Worm (Caenorhabditis elegans) whole organism, L2 larva: Measurements from ENCODE around the gene C14F11.7.
A peak's percentile ranks its signal among the peaks of the same experiment; 100 is the strongest.

Source experiments
- C34F6.9 ChIP-seq: fragments of 150-350 bp; optimal IDR thresholded peaks from 2 replicates; lab custom pipeline; 2014; ENCODE audit warnings: missing biosample characterization, missing genetic modification characterization
- F13H6.1 ChIP-seq: sonication (generic microtip); optimal IDR thresholded peaks from 2 replicates; lab custom pipeline; 2016; ENCODE audit warnings: missing genetic modification characterization, missing compliant biosample characterization
- R02D3.7 ChIP-seq: fragments of 150-350 bp; optimal IDR thresholded peaks from 2 replicates; lab custom pipeline; 2014; ENCODE audit warnings: missing biosample characterization, missing genetic modification characterization
- Y55F3AM.14 ChIP-seq: fragments of 200-800 bp; sonication (Bioruptor generic); optimal IDR thresholded peaks from 2 replicates; lab custom pipeline; 2018; ENCODE audit warnings: mild to moderate bottlenecking, missing genetic modification characterization, missing compliant biosample characterization
- ZK546.5 ChIP-seq: sonication (generic microtip); optimal IDR thresholded peaks from 2 replicates; lab custom pipeline; 2017; ENCODE audit warnings: missing biosample characterization, missing genetic modification characterization
- alr-1 ChIP-seq: fragments of 150-350 bp; optimal IDR thresholded peaks from 2 replicates; lab custom pipeline; 2014; ENCODE audit warnings: missing biosample characterization, missing genetic modification characterization
- aly-2 ChIP-seq: fragments of 150-350 bp; optimal IDR thresholded peaks from 2 replicates; lab custom pipeline; 2014; ENCODE audit warnings: missing biosample characterization, missing genetic modification characterization
- ama-1 ChIP-seq: fragments of 150-350 bp; optimal IDR thresholded peaks from 2 replicates; lab custom pipeline; 2018; ENCODE audit warnings: inconsistent platforms
- ceh-16 ChIP-seq: fragments of 150-350 bp; optimal IDR thresholded peaks from 2 replicates; lab custom pipeline; 2014; ENCODE audit warnings: missing biosample characterization, missing genetic modification characterization
- ceh-82 ChIP-seq: fragments of 150-350 bp; optimal IDR thresholded peaks from 2 replicates; lab custom pipeline; 2014; ENCODE audit warnings: missing biosample characterization, missing genetic modification characterization
- crh-2 ChIP-seq: sonication (generic microtip); optimal IDR thresholded peaks from 2 replicates; lab custom pipeline; 2017; ENCODE audit warnings: missing biosample characterization, missing genetic modification characterization
- dmd-4 ChIP-seq: sonication (generic microtip); optimal IDR thresholded peaks from 2 replicates; lab custom pipeline; 2017; ENCODE audit warnings: missing biosample characterization, missing genetic modification characterization
- egl-27 ChIP-seq: sonication (generic microtip); optimal IDR thresholded peaks from 3 replicates; lab custom pipeline; 2017; ENCODE audit warnings: missing biosample characterization, missing genetic modification reagents, missing genetic modification characterization
- elt-1 ChIP-seq: fragments of 150-350 bp; optimal IDR thresholded peaks from 2 replicates; lab custom pipeline; 2014; ENCODE audit warnings: missing biosample characterization, missing genetic modification characterization
- elt-3 ChIP-seq: sonication (generic microtip); optimal IDR thresholded peaks from 2 replicates; lab custom pipeline; 2017; ENCODE audit warnings: missing biosample characterization, missing genetic modification characterization
- fos-1 ChIP-seq: fragments of 150-350 bp; optimal IDR thresholded peaks from 2 replicates; lab custom pipeline; 2014; ENCODE audit warnings: missing biosample characterization, missing genetic modification characterization
- gmeb-1 ChIP-seq: fragments of 150-350 bp; optimal IDR thresholded peaks from 2 replicates; lab custom pipeline; 2014; ENCODE audit warnings: missing biosample characterization, missing genetic modification characterization
- lin-11 ChIP-seq: fragments of 150-350 bp; sonication (generic microtip); optimal IDR thresholded peaks from 2 replicates; lab custom pipeline; 2014; ENCODE audit warnings: missing biosample characterization, missing genetic modification characterization, inconsistent platforms, mixed read lengths
- lin-13 ChIP-seq: fragments of 150-350 bp; optimal IDR thresholded peaks from 2 replicates; lab custom pipeline; 2014; ENCODE audit warnings: missing biosample characterization, missing genetic modification reagents, missing genetic modification characterization
- lin-39 ChIP-seq: fragments of 150-350 bp; optimal IDR thresholded peaks from 2 replicates; lab custom pipeline; 2014; ENCODE audit warnings: missing biosample characterization, missing genetic modification reagents, missing genetic modification characterization
- lsy-2 ChIP-seq, 2 experiments: fragments of 150-350 bp in 1 of 2; sonication (generic microtip) in 1 of 2; optimal IDR thresholded peaks; 2 replicates each; lab custom pipeline; 2014 to 2017; ENCODE audit warnings: missing biosample characterization in 2 of 2, missing genetic modification characterization in 2 of 2
- mab-5 ChIP-seq: fragments of 150-350 bp; optimal IDR thresholded peaks from 2 replicates; lab custom pipeline; 2014; ENCODE audit warnings: missing biosample characterization, missing genetic modification characterization
- mbf-1 ChIP-seq: sonication (generic microtip); optimal IDR thresholded peaks from 2 replicates; lab custom pipeline; 2017; ENCODE audit warnings: missing biosample characterization, missing genetic modification characterization
- mdl-1 ChIP-seq, 2 experiments: fragments of 150-350 bp in 1 of 2; sonication (generic microtip) in 1 of 2; optimal IDR thresholded peaks; 2 replicates each; lab custom pipeline; 2017; ENCODE audit warnings: missing biosample characterization in 2 of 2, missing genetic modification characterization in 2 of 2
- nhr-10 ChIP-seq: sonication (generic microtip); optimal IDR thresholded peaks from 2 replicates; lab custom pipeline; 2017; ENCODE audit warnings: missing biosample characterization, missing genetic modification characterization
- nhr-11 ChIP-seq: fragments of 150-350 bp; optimal IDR thresholded peaks from 2 replicates; lab custom pipeline; 2014; ENCODE audit warnings: missing biosample characterization, missing genetic modification characterization
- nhr-12 ChIP-seq: fragments of 150-350 bp; optimal IDR thresholded peaks from 2 replicates; lab custom pipeline; 2014; ENCODE audit warnings: missing biosample characterization, missing genetic modification characterization
- nhr-129 ChIP-seq: fragments of 150-350 bp; optimal IDR thresholded peaks from 2 replicates; lab custom pipeline; 2014; ENCODE audit warnings: missing biosample characterization, missing genetic modification characterization
- nhr-21 ChIP-seq: fragments of 150-350 bp; optimal IDR thresholded peaks from 2 replicates; lab custom pipeline; 2014; ENCODE audit warnings: missing biosample characterization, missing genetic modification characterization
- nhr-23 ChIP-seq: fragments of 150-350 bp; optimal IDR thresholded peaks from 2 replicates; lab custom pipeline; 2014; ENCODE audit warnings: missing biosample characterization, missing genetic modification reagents, missing genetic modification characterization
- nhr-237 ChIP-seq: fragments of 150-350 bp; optimal IDR thresholded peaks from 2 replicates; lab custom pipeline; 2014; ENCODE audit warnings: missing biosample characterization, missing genetic modification characterization
- nhr-25 ChIP-seq: fragments of 150-350 bp; sonication (generic microtip); optimal IDR thresholded peaks from 3 replicates; lab custom pipeline; 2014; ENCODE audit warnings: missing biosample characterization, missing genetic modification characterization
- nhr-6 ChIP-seq: fragments of 150-350 bp; optimal IDR thresholded peaks from 2 replicates; lab custom pipeline; 2014; ENCODE audit warnings: missing biosample characterization, missing genetic modification characterization
- nhr-77 ChIP-seq: fragments of 150-350 bp; optimal IDR thresholded peaks from 2 replicates; lab custom pipeline; 2014; ENCODE audit warnings: missing biosample characterization, missing genetic modification characterization
- peb-1 ChIP-seq: fragments of 150-350 bp; optimal IDR thresholded peaks from 2 replicates; lab custom pipeline; 2014; ENCODE audit warnings: missing biosample characterization, missing genetic modification characterization
- sem-4 ChIP-seq: fragments of 150-350 bp; optimal IDR thresholded peaks from 2 replicates; lab custom pipeline; 2014; ENCODE audit warnings: missing biosample characterization, missing genetic modification reagents, missing genetic modification characterization
- skn-1 ChIP-seq: sonication (generic microtip); optimal IDR thresholded peaks from 2 replicates; lab custom pipeline; 2017; ENCODE audit warnings: missing biosample characterization, missing genetic modification characterization
- sma-3 ChIP-seq: sonication (generic microtip); optimal IDR thresholded peaks from 2 replicates; lab custom pipeline; 2016; ENCODE audit warnings: missing genetic modification reagents, missing genetic modification characterization, missing compliant biosample characterization
- snpc-4 ChIP-seq: fragments of 150-350 bp; optimal IDR thresholded peaks from 2 replicates; lab custom pipeline; 2014; ENCODE audit warnings: missing biosample characterization, missing genetic modification characterization
- unc-39 ChIP-seq: fragments of 150-350 bp; optimal IDR thresholded peaks from 2 replicates; lab custom pipeline; 2014; ENCODE audit warnings: missing biosample characterization, missing genetic modification characterization
- unc-55 ChIP-seq: fragments of 150-350 bp; sonication (generic microtip); optimal IDR thresholded peaks from 3 replicates; lab custom pipeline; 2014; ENCODE audit warnings: missing biosample characterization, missing genetic modification reagents, missing genetic modification characterization
- unc-62 ChIP-seq: fragments of 150-350 bp; optimal IDR thresholded peaks from 2 replicates; lab custom pipeline; 2014; ENCODE audit warnings: missing biosample characterization, missing genetic modification reagents, missing genetic modification characterization
- ztf-1 ChIP-seq: fragments of 200-800 bp; sonication (Bioruptor generic); conservative IDR thresholded peaks from 2 replicates; pipeline ENCODE4 v1.3.6; 2022; ENCODE audit warnings: missing genetic modification characterization, missing compliant biosample characterization
- ztf-11 ChIP-seq: sonication (generic microtip); optimal IDR thresholded peaks from 2 replicates; lab custom pipeline; 2017; ENCODE audit warnings: missing biosample characterization, missing genetic modification characterization
- ztf-4 ChIP-seq: fragments of 150-350 bp; optimal IDR thresholded peaks from 2 replicates; lab custom pipeline; 2014; ENCODE audit warnings: missing biosample characterization, missing genetic modification characterization

C14F11.7 gene

DNA sequence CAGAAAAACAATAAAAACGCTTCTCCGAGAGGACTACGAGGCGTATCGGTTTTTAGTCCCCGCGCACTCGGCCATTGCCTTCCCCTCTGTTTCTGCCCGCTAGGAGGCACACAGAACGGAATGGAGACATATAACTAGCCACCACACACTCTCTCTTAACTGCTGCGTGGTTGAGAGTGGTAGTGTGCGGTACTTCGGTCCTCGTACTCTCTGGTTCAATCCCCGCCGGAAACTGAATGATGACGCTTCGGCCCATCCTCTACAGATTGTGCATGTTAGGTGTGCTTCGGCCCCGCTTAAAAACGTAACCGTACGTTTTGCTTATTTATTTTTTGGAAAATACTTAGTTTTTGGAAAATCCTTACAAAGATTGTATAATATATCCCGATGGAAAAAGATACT is 675 bp downstream of the C14F11.7 start, which contains the start of gene T13C5.6 (continued):
- no peak for TF ChIP-seq peb-1
- TF ChIP-seq lin-11 (tag; lab: Kevin White, UChicago) = peak; percentile 95
- no peak for TF ChIP-seq R02D3.7 (tag; lab: Kevin White, UChicago)

ce11 chrX:6206305-6206704 is 2.1 kb downstream of the C14F11.7 start, which contains the start of gene mtp-18:
TSS of gene mtp-18 (minus strand) at chrX:6206405.
- TF ChIP-seq lin-39 (tag; lab: Kevin White, UChicago) = no peak
- TF ChIP-seq nhr-6 (tag; lab: Kevin White, UChicago) = no peak
- no peak for TF ChIP-seq unc-55 (GFP tag; lab: Kevin White, UChicago)
- no peak for TF ChIP-seq ztf-11 (tag; lab: Kevin White, UChicago)
- TF ChIP-seq lsy-2 (tag; optimal IDR thresholded peaks at IDR 0.05; lab: Kevin White, UChicago) = no peak
- TF ChIP-seq C34F6.9 (tag; lab: Kevin White, UChicago) = no peak
- no peak for TF ChIP-seq sma-3 (GFP tag; lab: Kevin White, UChicago)
- no peak for TF ChIP-seq mdl-1 (tag; optimal IDR thresholded peaks at IDR 0.05; lab: Kevin White, UChicago)
- no peak for TF ChIP-seq nhr-12 (tag; lab: Kevin White, UChicago)
- no peak for TF ChIP-seq egl-27 (tag; lab: Kevin White, UChicago)

- TF ChIP-seq F13H6.1 (tag; lab: Kevin White, UChicago) = no peak
- no peak for TF ChIP-seq mdl-1 (tag; optimal IDR thresholded peaks at IDR 0.05; lab: Kevin White, UChicago)
- TF ChIP-seq ZK546.5 (tag; lab: Kevin White, UChicago) = no peak
- no peak for TF ChIP-seq ztf-11 (tag; lab: Kevin White, UChicago)
- no peak for TF ChIP-seq Y55F3AM.14 (GFP tag; lab: Kevin White, UChicago)
- no peak for TF ChIP-seq ztf-4 (tag; lab: Kevin White, UChicago)
- TF ChIP-seq lin-11 (tag; lab: Kevin White, UChicago) = no peak
- no peak for TF ChIP-seq nhr-237
- TF ChIP-seq dmd-4 = no peak
- TF ChIP-seq crh-2 (tag; lab: Kevin White, UChicago) = no peak
- no peak for TF ChIP-seq ceh-82
- no peak for TF ChIP-seq lin-39 (tag; lab: Kevin White, UChicago)
- TF ChIP-seq unc-39 = no peak
- no peak for TF ChIP-seq alr-1
Observed at ce11 chrX:6205325-6205724, 3.0 kb downstream of the C14F11.7 start.

- TF ChIP-seq elt-3 (no peak), mab-5 (tag; lab: Kevin White, UChicago) (no peak), nhr-23 (tag; lab: Kevin White, UChicago) (no peak), unc-55 (GFP tag; lab: Kevin White, UChicago) (no peak), nhr-129 (tag; lab: Kevin White, UChicago) (peak; percentile 79), nhr-10 (no peak), snpc-4 (tag; lab: Kevin White, UChicago) (no peak), skn-1 (tag; lab: Kevin White, UChicago) (no peak), sma-3 (GFP tag; lab: Kevin White, UChicago) (no peak), ZK546.5 (tag; lab: Kevin White, UChicago) (no peak), ama-1 (lab: Kevin White, UChicago) (peak; percentile 12), elt-1 (tag; lab: Kevin White, UChicago) (no peak), nhr-237 (no peak), sem-4 (no peak), ztf-11 (tag; lab: Kevin White, UChicago) (no peak), mdl-1 (tag; optimal IDR thresholded peaks at IDR 0.05; lab: Kevin White, UChicago) (no peak), mbf-1 (no peak), ztf-1 (GFP tag; lab: Robert Waterston, UW) (no peak), fos-1 (tag; lab: Kevin White, UChicago) (peak; percentile 31), ztf-4 (tag; lab: Kevin White, UChicago) (no peak), crh-2 (tag; lab: Kevin White, UChicago) (peak; percentile 59), dmd-4 (no peak), unc-62 (GFP tag; lab: Kevin White, UChicago) (no peak), ceh-16 (no peak), nhr-11 (tag; lab: Kevin White, UChicago) (no peak), nhr-25 (tag; lab: Kevin White, UChicago) (peak; percentile 69), egl-27 (tag; lab: Kevin White, UChicago) (no peak), nhr-77 (tag; lab: Kevin White, UChicago) (no peak), nhr-21 (tag; lab: Kevin White, UChicago) (peak; percentile 27), Y55F3AM.14 (GFP tag; lab: Kevin White, UChicago) (no peak), gmeb-1 (no peak), lin-13 (GFP tag; lab: Kevin White, UChicago) (no peak), lin-11 (tag; lab: Kevin White, UChicago) (no peak), ceh-82 (no peak), alr-1 (no peak), nhr-12 (tag; lab: Kevin White, UChicago) (no peak), F13H6.1 (tag; lab: Kevin White, UChicago) (peak; percentile 27), peb-1 (no peak), unc-39 (no peak), R02D3.7 (tag; lab: Kevin White, UChicago) (no peak), aly-2 (tag; lab: Kevin White, UChicago) (no peak), lin-39 (tag; lab: Kevin White, UChicago) (no peak)
Observed at ce11 chrX:6204696-6205232, 3.6 kb downstream of the C14F11.7 start, which contains the start of gene bca-1. TSS of gene bca-1 (minus strand) at chrX:6204746.
